Fruit fly (Drosophila melanogaster): ENCODE data around the gene Rab3-GEF.

dm6 chrX:15143267-15143830 lies 53.9 kb downstream of the Rab3-GEF start:
- TF ChIP-seq psq (optimal IDR thresholded peaks at IDR 0.05) (no peak), Dll (optimal IDR thresholded peaks at IDR 0.05) (no peak), pan (optimal IDR thresholded peaks at IDR 0.05) (no peak), CG8478 (optimal IDR thresholded peaks at IDR 0.05) (no peak), EcR (GFP tag; optimal IDR thresholded peaks at IDR 0.05) (no peak)
